Worm (Caenorhabditis elegans): ENCODE results near the gene T05D4.2.

T05D4.2 gene

DNA sequence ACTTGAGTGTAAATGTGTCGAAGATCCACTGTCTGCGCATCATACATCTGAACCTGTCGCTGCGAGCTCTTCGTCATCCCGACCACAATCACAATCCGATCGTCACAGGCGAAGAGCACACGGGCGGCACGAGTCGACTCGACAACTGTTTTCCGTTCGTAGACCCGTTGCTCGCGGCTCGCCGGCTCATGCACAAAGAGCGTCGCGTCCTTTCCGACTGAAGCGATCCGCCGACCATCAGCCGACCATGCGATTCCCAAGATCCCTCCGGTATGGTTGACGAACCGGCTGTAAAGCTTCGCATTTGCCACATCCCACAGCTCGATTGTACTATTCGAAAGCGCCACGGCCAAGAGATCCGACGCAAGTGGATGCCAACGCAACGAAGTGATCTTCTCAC lies 44.4 kb downstream of the T05D4.2 start:
- TF ChIP-seq nhr-67 (tag; optimal IDR thresholded peaks at IDR 0.05) (no peak), ceh-28 (tag; optimal IDR thresholded peaks at IDR 0.05) (no peak), eor-1 (tag; optimal IDR thresholded peaks at IDR 0.05) (no peak), daf-12 (tag; optimal IDR thresholded peaks at IDR 0.05) (no peak), ztf-4 (tag; optimal IDR thresholded peaks at IDR 0.05) (no peak), unc-39 (tag; optimal IDR thresholded peaks at IDR 0.05) (no peak), ceh-16 (tag; optimal IDR thresholded peaks at IDR 0.05) (no peak)

DNA sequence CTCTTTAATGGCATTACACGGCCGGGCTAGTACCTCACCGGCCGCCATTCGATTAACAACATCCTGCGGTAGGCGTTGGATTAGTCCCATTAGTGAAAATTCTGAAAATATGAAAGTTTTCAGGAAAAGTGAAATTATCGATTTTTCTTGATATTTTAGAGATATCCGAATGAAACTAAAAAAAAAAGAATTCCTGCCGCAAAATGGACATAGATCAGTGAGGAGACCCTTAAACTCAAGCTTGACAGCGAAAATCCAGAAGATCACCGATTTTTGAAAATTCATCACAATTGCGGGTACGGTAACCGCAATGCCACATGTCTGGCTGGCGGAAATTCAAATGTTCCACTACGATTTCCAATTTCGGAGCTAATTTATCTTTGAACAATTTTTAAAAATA lies 48.4 kb downstream of the T05D4.2 start, which contains the start of gene mlh-1:
mlh-1 (minus strand) TSS at position 101 of the 400 bp plus-strand sequence.
- TF ChIP-seq ceh-28 (tag; optimal IDR thresholded peaks at IDR 0.05) (peak; percentile 15), elt-3 (tag; optimal IDR thresholded peaks at IDR 0.05) (no peak), eor-1 (tag; optimal IDR thresholded peaks at IDR 0.05) (no peak), pha-4 (tag; optimal IDR thresholded peaks at IDR 0.05) (no peak)

All from whole organism, L3 larva.